Fruit fly (Drosophila melanogaster) whole organism, prepupa: ENCODE measurements around the gene mRpL22.

Experiments used
- Blimp-1 ChIP-seq: fragments of 200-800 bp; sonication (Bioruptor generic); optimal IDR thresholded peaks from 3 replicates; lab custom pipeline; 2017; ENCODE audit warnings: missing biosample characterization, missing genetic modification characterization, mild to moderate bottlenecking, moderate library complexity, missing genetic modification reagents
- CG10669 ChIP-seq: fragments of 200-800 bp; sonication (Bioruptor generic); optimal IDR thresholded peaks from 3 replicates; lab custom pipeline; 2018; ENCODE audit warnings: missing biosample characterization, mild to moderate bottlenecking, missing genetic modification characterization, moderate library complexity
- CG11294 ChIP-seq: fragments of 200-800 bp; sonication (Bioruptor generic); IDR thresholded peaks from 2 replicates; pipeline ENCODE4 v1.3.6; 2022; ENCODE audit warnings: missing biosample characterization, missing genetic modification characterization
- CG11762 ChIP-seq: fragments of 200-800 bp; sonication (Bioruptor generic); optimal IDR thresholded peaks from 3 replicates; lab custom pipeline; 2016; ENCODE audit warnings: missing biosample characterization, missing genetic modification characterization; ENCODE audit not compliant: insufficient read depth
- CG11902 ChIP-seq: fragments of 200-800 bp; sonication (Bioruptor generic); optimal IDR thresholded peaks from 3 replicates; lab custom pipeline; 2016; ENCODE audit warnings: missing biosample characterization, missing genetic modification characterization
- CG15336 ChIP-seq: fragments of 200-800 bp; sonication (Bioruptor generic); IDR thresholded peaks from 2 replicates; pipeline ENCODE4 v1.3.6; 2022; ENCODE audit warnings: missing biosample characterization, missing genetic modification characterization
- CG1621 ChIP-seq: fragments of 200-800 bp; sonication (Bioruptor generic); optimal IDR thresholded peaks from 3 replicates; lab custom pipeline; 2018; ENCODE audit warnings: missing biosample characterization, mild to moderate bottlenecking, missing genetic modification characterization
- CG3032 ChIP-seq: fragments of 200-800 bp; optimal IDR thresholded peaks from 2 replicates; lab custom pipeline; 2019; ENCODE audit warnings: missing biosample characterization, mild to moderate bottlenecking, missing genetic modification characterization, moderate library complexity
- CG31627 ChIP-seq: fragments of 200-800 bp; sonication (Bioruptor generic); optimal IDR thresholded peaks from 3 replicates; lab custom pipeline; 2016; ENCODE audit warnings: missing biosample characterization, missing genetic modification characterization
- CG32006 ChIP-seq: fragments of 200-800 bp; sonication (Bioruptor generic); optimal IDR thresholded peaks from 3 replicates; lab custom pipeline; 2017; ENCODE audit warnings: missing biosample characterization, mild to moderate bottlenecking, missing genetic modification characterization
- CG3919 ChIP-seq: fragments of 200-800 bp; sonication (Bioruptor generic); optimal IDR thresholded peaks from 3 replicates; lab custom pipeline; 2016; ENCODE audit warnings: missing biosample characterization, missing genetic modification characterization
- CG4318 ChIP-seq: fragments of 200-800 bp; sonication (Bioruptor generic); optimal IDR thresholded peaks from 3 replicates; lab custom pipeline; 2017; ENCODE audit warnings: missing biosample characterization, mild to moderate bottlenecking, missing genetic modification characterization
- CG6163 ChIP-seq: fragments of 200-800 bp; sonication (Bioruptor generic); IDR thresholded peaks from 3 replicates; pipeline ENCODE4 v1.3.6; 2022; ENCODE audit warnings: missing biosample characterization, missing genetic modification characterization
- CG6792 ChIP-seq: fragments of 200-800 bp; sonication (Bioruptor generic); optimal IDR thresholded peaks from 3 replicates; lab custom pipeline; 2016; ENCODE audit warnings: missing biosample characterization, missing genetic modification characterization
- CG6808 ChIP-seq: fragments of 200-800 bp; sonication (Bioruptor generic); optimal IDR thresholded peaks from 3 replicates; lab custom pipeline; 2017; ENCODE audit warnings: missing biosample characterization, missing genetic modification characterization, mild to moderate bottlenecking, moderate library complexity, missing genetic modification reagents
- CG7368 ChIP-seq: fragments of 200-800 bp; sonication (Bioruptor generic); optimal IDR thresholded peaks from 3 replicates; lab custom pipeline; 2016; ENCODE audit warnings: missing biosample characterization, missing genetic modification characterization
- CG8119 ChIP-seq: fragments of 200-800 bp; sonication (Bioruptor generic); IDR thresholded peaks from 3 replicates; pipeline ENCODE4 v1.3.6; 2022; ENCODE audit warnings: missing biosample characterization, missing genetic modification characterization
- CG8319 ChIP-seq: fragments of 200-800 bp; sonication (Bioruptor generic); optimal IDR thresholded peaks from 3 replicates; lab custom pipeline; 2016; ENCODE audit warnings: missing biosample characterization, missing genetic modification characterization
- Eip78C ChIP-seq: fragments of 200-800 bp; sonication (Bioruptor generic); peaks from one replicate; lab custom pipeline; 2016; ENCODE audit warnings: missing biosample characterization, missing genetic modification characterization
- Eip93F ChIP-seq: fragments of 200-800 bp; sonication (Bioruptor generic); optimal IDR thresholded peaks from 2 replicates; lab custom pipeline; 2016; ENCODE audit warnings: missing biosample characterization, mild to moderate bottlenecking, missing genetic modification characterization
- Gug ChIP-seq: fragments of 200-800 bp; sonication (Bioruptor generic); IDR thresholded peaks from 2 replicates; pipeline ENCODE4 v1.3.6; 2022; ENCODE audit warnings: missing biosample characterization, missing genetic modification characterization
- Hr39 ChIP-seq: fragments of 200-800 bp; sonication (Bioruptor generic); optimal IDR thresholded peaks from 2 replicates; lab custom pipeline; 2016; ENCODE audit warnings: missing biosample characterization, missing genetic modification characterization
- Hr4 ChIP-seq: fragments of 200-800 bp; sonication (Bioruptor generic); optimal IDR thresholded peaks from 3 replicates; lab custom pipeline; 2016; ENCODE audit warnings: missing biosample characterization, missing genetic modification characterization
- Lpt ChIP-seq: fragments of 200-800 bp; sonication (Bioruptor generic); optimal IDR thresholded peaks from 3 replicates; lab custom pipeline; 2016; ENCODE audit warnings: missing biosample characterization, missing genetic modification characterization
- Met ChIP-seq: fragments of 200-800 bp; sonication (Bioruptor generic); optimal IDR thresholded peaks from 3 replicates; lab custom pipeline; 2016; ENCODE audit warnings: missing biosample characterization, missing genetic modification characterization
- Smox ChIP-seq: fragments of 200-800 bp; sonication (Bioruptor generic); optimal IDR thresholded peaks from 3 replicates; lab custom pipeline; 2016; ENCODE audit warnings: missing biosample characterization, missing genetic modification characterization
- Sox102F ChIP-seq: fragments of 200-800 bp; sonication (Bioruptor generic); optimal IDR thresholded peaks from 2 replicates; lab custom pipeline; 2016; ENCODE audit warnings: missing biosample characterization, mild to moderate bottlenecking, missing genetic modification characterization
- achi ChIP-seq: fragments of 200-800 bp; sonication (Bioruptor generic); optimal IDR thresholded peaks from 3 replicates; lab custom pipeline; 2016; ENCODE audit warnings: missing biosample characterization, missing genetic modification characterization
- acj6 ChIP-seq: fragments of 200-800 bp; sonication (Bioruptor generic); optimal IDR thresholded peaks from 3 replicates; lab custom pipeline; 2016; ENCODE audit warnings: missing biosample characterization, missing genetic modification characterization
- cyc ChIP-seq: fragments of 200-800 bp; sonication (Bioruptor generic); optimal IDR thresholded peaks from 3 replicates; lab custom pipeline; 2016; ENCODE audit warnings: missing biosample characterization, missing genetic modification characterization
- esn ChIP-seq: fragments of 200-800 bp; sonication (Bioruptor generic); optimal IDR thresholded peaks from 2 replicates; lab custom pipeline; 2016; ENCODE audit warnings: missing biosample characterization, mild to moderate bottlenecking, missing genetic modification characterization, moderate library complexity
- fd59A ChIP-seq: fragments of 200-800 bp; sonication (Bioruptor generic); optimal IDR thresholded peaks from 2 replicates; lab custom pipeline; 2017; ENCODE audit warnings: missing biosample characterization, mild to moderate bottlenecking, missing genetic modification characterization, missing genetic modification reagents
- fkh ChIP-seq: fragments of 200-800 bp; sonication (Bioruptor generic); optimal IDR thresholded peaks from 3 replicates; lab custom pipeline; 2017; ENCODE audit warnings: missing biosample characterization, mild to moderate bottlenecking, missing genetic modification characterization, moderate library complexity
- lz ChIP-seq: fragments of 200-800 bp; sonication (Bioruptor generic); optimal IDR thresholded peaks from 3 replicates; lab custom pipeline; 2016; ENCODE audit warnings: missing biosample characterization, missing genetic modification characterization
- net ChIP-seq: fragments of 200-800 bp; sonication (Bioruptor generic); optimal IDR thresholded peaks from 3 replicates; lab custom pipeline; 2016; ENCODE audit warnings: missing biosample characterization, missing genetic modification characterization
- salr ChIP-seq, 2 experiments: fragments of 200-800 bp; sonication (Bioruptor generic); optimal IDR thresholded peaks; 3 replicates each; lab custom pipeline; 2016 to 2018; ENCODE audit warnings: missing biosample characterization in 2 of 2, missing genetic modification characterization in 2 of 2, mild to moderate bottlenecking in 1 of 2
- spab ChIP-seq: fragments of 200-800 bp; sonication (Bioruptor generic); optimal IDR thresholded peaks from 2 replicates; lab custom pipeline; 2017; ENCODE audit warnings: missing biosample characterization, mild to moderate bottlenecking, missing genetic modification characterization, missing genetic modification reagents
- ss ChIP-seq, 2 experiments: fragments of 200-800 bp; sonication (Bioruptor generic); optimal IDR thresholded peaks; 2 replicates in 1 of 2; 3 replicates in 1 of 2; lab custom pipeline; 2017 to 2018; ENCODE audit warnings: mild to moderate bottlenecking in 2 of 2, missing biosample characterization in 2 of 2, missing genetic modification characterization in 2 of 2, moderate library complexity in 1 of 2
- svp ChIP-seq: fragments of 200-800 bp; sonication (Bioruptor generic); peaks from one replicate; lab custom pipeline; 2016; ENCODE audit warnings: missing biosample characterization, missing genetic modification characterization
- topi ChIP-seq: fragments of 200-800 bp; sonication (Bioruptor generic); optimal IDR thresholded peaks from 3 replicates; lab custom pipeline; 2016; ENCODE audit warnings: missing biosample characterization, missing genetic modification characterization
- vri ChIP-seq: fragments of 200-800 bp; sonication (Bioruptor generic); optimal IDR thresholded peaks from 3 replicates; lab custom pipeline; 2016; ENCODE audit warnings: missing biosample characterization, mild to moderate bottlenecking, missing genetic modification characterization

The mRpL22 gene

DNA sequence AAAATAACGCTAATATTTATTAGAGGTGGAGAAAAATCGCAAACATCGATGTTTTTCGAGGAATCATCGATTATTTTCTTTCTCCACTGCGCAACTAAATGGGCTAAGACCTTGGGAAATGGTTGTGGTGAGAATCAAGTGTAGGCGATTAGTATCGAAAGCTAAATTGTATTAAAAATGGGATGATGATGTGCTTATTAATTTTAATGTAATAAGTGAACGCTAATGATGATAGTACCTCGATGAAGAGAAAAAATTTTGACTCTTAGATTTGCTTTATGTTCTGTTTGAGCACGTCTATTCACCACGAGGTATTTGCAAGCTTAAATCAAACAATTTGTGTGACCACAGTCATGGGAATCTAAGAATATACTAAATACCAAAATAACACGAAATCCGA, 19.6 kb downstream of the mRpL22 start, which contains the start of the genes Rai1 and CG13005:
Rai1 (minus strand) TSS at position 46 of the 400 bp plus-strand sequence.
CG13005 (plus strand) TSS at position 352 of the 400 bp plus-strand sequence.
- TF ChIP-seq ss (GFP tag; optimal IDR thresholded peaks at IDR 0.05; lab: Kevin White, UChicago) (no peak), spab (GFP tag; lab: Kevin White, UChicago) (no peak), esn (peak; percentile 8), fkh (GFP tag; lab: Kevin White, UChicago) (no peak), CG1621 (tag; lab: Kevin White, UChicago) (peak; percentile 34), Eip78C (GFP tag; lab: Kevin White, UChicago) (peak; percentile 36)

DNA sequence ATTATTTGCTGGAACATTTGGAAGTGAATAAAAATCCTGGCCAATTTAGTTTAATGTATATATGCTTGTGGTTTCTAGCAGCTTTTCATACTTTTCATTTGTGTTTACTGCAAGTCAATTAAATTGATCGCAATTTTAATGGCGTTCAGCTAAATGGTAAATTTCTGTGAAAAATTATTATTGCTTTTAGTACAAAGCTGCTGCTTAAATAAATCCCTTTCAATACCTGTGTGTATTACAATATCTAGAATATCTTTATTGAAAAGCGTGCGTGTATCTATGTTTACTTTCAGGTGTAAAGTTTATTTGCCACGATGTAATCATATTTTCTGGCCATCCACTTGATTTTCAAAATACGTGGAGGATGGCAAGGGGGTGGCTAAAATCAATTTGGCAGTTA, 22.0 kb downstream of the mRpL22 start, which contains the start of gene ppk28:
ppk28 (plus strand) TSS at position 301 of the 400 bp plus-strand sequence.
- no peak for TF ChIP-seq topi (GFP tag; lab: Kevin White, UChicago)
- TF ChIP-seq Eip78C (GFP tag; lab: Kevin White, UChicago): no peak
- TF ChIP-seq cyc (GFP tag; lab: Kevin White, UChicago): no peak
- no peak for TF ChIP-seq CG3919 (GFP tag; lab: Kevin White, UChicago)
- TF ChIP-seq ss (GFP tag; optimal IDR thresholded peaks at IDR 0.05; lab: Kevin White, UChicago): no peak
- TF ChIP-seq Lpt (GFP tag; lab: Kevin White, UChicago): no peak
- no peak for TF ChIP-seq Hr39 (GFP tag; lab: Kevin White, UChicago)
- TF ChIP-seq spab (GFP tag; lab: Kevin White, UChicago): no peak
- TF ChIP-seq CG8319: no peak
- TF ChIP-seq CG6163 (GFP tag; lab: Robert Waterston, UW): no peak
- no peak for TF ChIP-seq Sox102F
- no peak for TF ChIP-seq achi (GFP tag; lab: Kevin White, UChicago)
- TF ChIP-seq net (GFP tag; lab: Kevin White, UChicago): no peak
- TF ChIP-seq Gug: no peak
- no peak for TF ChIP-seq Eip93F (GFP tag; lab: Kevin White, UChicago)
- no peak for TF ChIP-seq CG4318 (GFP tag; lab: Kevin White, UChicago)
- no peak for TF ChIP-seq CG15336
- no peak for TF ChIP-seq CG31627
- TF ChIP-seq, all 60 proteins: peak for 0

DNA sequence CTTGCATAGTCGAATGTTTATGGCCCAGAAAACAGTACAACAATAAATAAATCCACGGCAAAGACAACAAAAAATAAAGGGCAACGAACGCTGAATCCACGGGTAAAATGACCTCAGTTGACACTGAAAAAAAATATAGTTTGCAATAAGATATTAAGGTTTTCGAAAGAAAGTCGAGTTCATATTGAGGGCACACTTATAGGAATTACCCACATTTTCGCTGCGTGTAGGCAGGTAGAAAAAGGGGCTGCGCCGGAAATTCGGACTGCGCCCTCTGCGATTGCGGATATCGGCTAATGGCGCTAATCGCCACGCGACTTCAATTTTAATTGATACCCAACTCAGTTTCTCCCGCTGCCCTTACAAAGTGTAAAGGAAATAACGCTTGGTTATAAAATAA, 24.9 kb downstream of the mRpL22 start:
- TF ChIP-seq Eip78C (GFP tag; lab: Kevin White, UChicago): peak; percentile 29
- TF ChIP-seq fkh (GFP tag; lab: Kevin White, UChicago): no peak

DNA sequence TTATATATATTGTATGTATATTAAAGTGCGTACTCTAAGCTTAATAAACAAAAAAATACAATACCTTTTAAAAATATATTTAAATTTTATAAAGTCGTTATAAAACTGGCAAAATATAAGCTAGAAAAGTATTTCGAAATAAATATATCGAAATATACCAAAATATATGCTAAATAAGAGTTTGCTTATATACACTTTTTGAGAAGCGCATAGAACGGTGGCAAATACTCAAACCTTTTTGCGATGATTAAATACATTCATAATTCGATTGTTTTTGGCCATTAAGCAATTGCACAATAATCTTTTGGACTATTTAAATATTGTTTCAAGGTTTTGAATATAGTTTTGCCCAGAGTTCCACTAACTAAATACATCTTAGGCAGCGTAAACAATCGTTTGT, 25.4 kb downstream of the mRpL22 start:
- TF ChIP-seq acj6: no peak
- no peak for TF ChIP-seq Hr4 (GFP tag; lab: Kevin White, UChicago)
- TF ChIP-seq CG31627: no peak
- TF ChIP-seq CG7368: no peak
- TF ChIP-seq lz: no peak
- TF ChIP-seq CG6163 (GFP tag; lab: Robert Waterston, UW): no peak
- TF ChIP-seq CG11294 (GFP tag; lab: Robert Waterston, UW): no peak
- TF ChIP-seq Gug: no peak
- no peak for TF ChIP-seq CG10669
- no peak for TF ChIP-seq CG8319
- TF ChIP-seq Blimp-1 (GFP tag; lab: Kevin White, UChicago): no peak
- no peak for TF ChIP-seq Met
- no peak for TF ChIP-seq svp (GFP tag; lab: Kevin White, UChicago)
- TF ChIP-seq CG3919 (GFP tag; lab: Kevin White, UChicago): no peak
- TF ChIP-seq Sox102F: no peak
- no peak for TF ChIP-seq fd59A (GFP tag; lab: Kevin White, UChicago)

DNA sequence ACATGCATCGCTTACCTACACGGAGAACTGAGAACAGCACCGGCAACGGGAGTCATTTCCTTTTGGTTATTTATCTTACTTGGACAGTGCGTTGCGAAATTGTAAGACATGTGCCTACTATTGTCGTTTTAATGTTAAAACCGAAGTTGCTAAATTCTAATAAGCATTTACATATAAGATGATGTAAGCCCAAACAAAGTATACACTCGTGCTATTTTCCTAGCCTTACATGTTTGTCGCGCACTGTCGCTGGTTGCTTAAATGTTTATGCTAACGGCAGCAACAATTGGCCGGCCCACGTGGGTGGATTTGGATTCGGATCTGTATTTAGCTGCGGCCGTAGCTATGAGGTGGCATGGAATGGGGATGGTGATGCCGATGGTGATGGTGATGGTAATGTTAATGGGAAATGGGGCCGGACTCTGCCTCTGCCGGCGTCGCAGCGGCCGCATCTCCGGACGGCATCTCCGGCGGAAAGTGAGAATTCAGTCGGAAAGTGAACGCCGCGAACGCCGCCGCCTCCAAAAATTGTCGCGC, 27.5 kb downstream of the mRpL22 start, which contains the start of gene CG4829:
CG4829 (plus strand) TSS at position 487 of the 537 bp plus-strand sequence.
- no peak for TF ChIP-seq ss (GFP tag; optimal IDR thresholded peaks at IDR 0.05; lab: Kevin White, UChicago)
- TF ChIP-seq acj6: peak; percentile 36
- peak; percentile 39 for TF ChIP-seq fkh (GFP tag; lab: Kevin White, UChicago)
- no peak for TF ChIP-seq CG6808 (GFP tag; lab: Kevin White, UChicago)
- peak; percentile 65 for TF ChIP-seq svp (GFP tag; lab: Kevin White, UChicago)
- peak; percentile 26 for TF ChIP-seq Sox102F
- TF ChIP-seq CG8319: peak; percentile 19
- peak; percentile 25 for TF ChIP-seq CG6792 (GFP tag; lab: Kevin White, UChicago)
- TF ChIP-seq CG8119 (GFP tag; lab: Robert Waterston, UW): no peak
- TF ChIP-seq CG11762: peak; percentile 5
- TF ChIP-seq CG11902 (GFP tag; lab: Kevin White, UChicago): peak; percentile 43
- no peak for TF ChIP-seq spab (GFP tag; lab: Kevin White, UChicago)
- peak; percentile 67; the same call in 1 of the 2 replicates for TF ChIP-seq CG15336
- no peak for TF ChIP-seq fd59A (GFP tag; lab: Kevin White, UChicago)
- TF ChIP-seq Smox (GFP tag; lab: Kevin White, UChicago): no peak
- peak; percentile 58 for TF ChIP-seq CG32006 (GFP tag; lab: Kevin White, UChicago)
- no peak for TF ChIP-seq vri (GFP tag; lab: Kevin White, UChicago)
- peak; percentile 21 for TF ChIP-seq CG3032 (tag; lab: Kevin White, UChicago)
- TF ChIP-seq salr (GFP tag; optimal IDR thresholded peaks at IDR 0.05; lab: Kevin White, UChicago): no peak
- peak; percentile 35 for TF ChIP-seq achi (GFP tag; lab: Kevin White, UChicago)
- peak; percentile 77 for TF ChIP-seq CG6163 (GFP tag; lab: Robert Waterston, UW)
- peak; percentile 85 for TF ChIP-seq Eip78C (GFP tag; lab: Kevin White, UChicago)
